Fruit fly (Drosophila melanogaster): ENCODE results near the gene eIF3e.
A peak's percentile ranks its signal among the peaks of the same experiment; 100 is the strongest.

The eIF3e gene

DNA sequence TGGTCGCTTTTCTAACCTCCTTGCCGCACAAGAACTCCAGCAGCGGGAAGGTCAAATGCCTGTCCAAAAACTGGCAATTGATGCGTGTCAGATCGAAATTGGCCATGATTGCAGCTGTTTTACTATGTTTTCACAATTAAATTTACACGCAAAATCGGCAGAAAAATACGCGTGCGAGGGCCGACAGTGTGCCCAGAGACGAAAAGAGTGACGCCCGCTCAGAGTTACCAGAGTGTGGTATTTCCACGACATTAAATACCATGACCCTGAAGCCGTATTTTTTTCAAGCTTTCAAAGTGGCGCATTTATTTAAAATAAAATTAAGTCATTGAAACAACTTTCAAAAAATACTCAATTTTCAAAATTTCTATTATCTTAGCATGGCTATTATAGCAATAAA lies at the start of gene eIF3e:
eIF3e (minus strand) TSS at position 214 of the 400 bp plus-strand sequence.
- no peak for TF ChIP-seq CG8159 (tag; optimal IDR thresholded peaks at IDR 0.05)
- no peak for TF ChIP-seq CG17806 (tag; optimal IDR thresholded peaks at IDR 0.05)
- 0 out of 2 replicates have a peak, but pooled peaks have one; percentile 14 for TF ChIP-seq CG12605 (GFP tag; IDR thresholded peaks at IDR 0.05)

DNA sequence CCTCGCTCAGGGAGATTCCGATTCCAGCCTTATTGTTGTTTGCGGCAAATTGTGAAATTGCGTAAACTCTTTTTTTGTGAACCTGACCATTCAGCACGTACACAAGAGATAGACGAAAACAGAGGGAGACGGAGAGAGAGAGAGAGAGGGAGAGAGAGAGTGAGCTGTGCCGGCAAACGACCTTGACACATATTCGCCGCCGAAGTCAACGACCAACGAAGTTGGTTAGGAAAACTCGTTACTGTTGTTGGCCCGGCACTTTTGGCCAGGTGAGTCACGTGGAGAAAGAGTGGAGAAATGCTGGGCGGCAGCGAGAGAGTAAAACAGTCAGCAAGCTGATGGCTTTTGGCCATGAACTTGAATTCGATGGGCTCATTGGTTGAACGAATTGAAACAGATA lies 43.2 kb upstream of the eIF3e start:
- TF ChIP-seq CG34367 (tag; optimal IDR thresholded peaks at IDR 0.05) = no peak
- peak; percentile 69 for TF ChIP-seq EcR (GFP tag; optimal IDR thresholded peaks at IDR 0.05)

DNA sequence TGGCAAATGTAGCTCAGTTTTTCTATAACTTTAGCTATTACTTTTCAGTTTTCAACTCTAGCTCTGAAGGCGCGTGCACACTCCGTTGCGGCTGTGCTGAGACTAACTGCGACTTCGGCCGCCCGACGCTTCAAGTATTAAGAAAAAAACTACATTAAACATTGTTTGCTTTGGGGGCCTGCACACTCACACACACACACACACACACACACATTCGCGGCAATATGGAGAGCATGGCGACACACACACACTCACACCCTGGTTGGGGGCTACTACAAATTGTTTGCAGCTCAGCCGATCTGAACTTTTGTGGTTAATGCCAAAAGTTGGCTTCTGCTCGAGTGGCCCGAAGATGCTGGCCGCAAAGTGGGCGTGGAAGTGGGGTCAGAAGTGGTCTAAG lies 42.2 kb upstream of the eIF3e start, which contains the start of gene CG13024:
CG13024 (minus strand) TSS at position 108 of the 400 bp plus-strand sequence.
- no peak for TF ChIP-seq CG15710 (tag; optimal IDR thresholded peaks at IDR 0.05)

DNA sequence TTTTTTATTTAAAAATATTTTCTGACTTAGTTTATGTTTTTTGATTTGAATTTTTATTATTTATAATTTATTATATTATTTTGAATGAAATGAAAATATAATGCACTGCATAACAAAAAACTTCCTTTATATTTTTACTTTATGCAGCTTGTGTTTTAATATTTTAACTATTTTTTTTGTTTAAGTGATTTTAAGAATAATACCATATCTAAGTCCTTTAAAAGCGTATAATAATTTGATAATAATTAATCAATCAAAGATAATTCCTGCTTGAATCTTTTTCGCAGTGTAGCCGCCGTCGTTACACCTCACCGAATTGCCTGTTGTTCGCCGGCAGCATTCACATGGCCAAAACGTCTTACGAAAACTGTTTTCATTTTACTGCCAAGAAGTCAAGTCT lies 38.5 kb upstream of the eIF3e start:
- TF ChIP-seq CG8159 (tag; optimal IDR thresholded peaks at IDR 0.05) (peak; percentile 18), D1 (tag; optimal IDR thresholded peaks at IDR 0.05) (no peak), CG8301 (tag; optimal IDR thresholded peaks at IDR 0.05) (no peak), CG15710 (tag; optimal IDR thresholded peaks at IDR 0.05) (peak; percentile 30), CG14655 (GFP tag; optimal IDR thresholded peaks at IDR 0.05) (peak; percentile 21), Pif1A (GFP tag; optimal IDR thresholded peaks at IDR 0.05) (no peak), CG32121 (GFP tag; IDR thresholded peaks at IDR 0.05) (no peak)

DNA sequence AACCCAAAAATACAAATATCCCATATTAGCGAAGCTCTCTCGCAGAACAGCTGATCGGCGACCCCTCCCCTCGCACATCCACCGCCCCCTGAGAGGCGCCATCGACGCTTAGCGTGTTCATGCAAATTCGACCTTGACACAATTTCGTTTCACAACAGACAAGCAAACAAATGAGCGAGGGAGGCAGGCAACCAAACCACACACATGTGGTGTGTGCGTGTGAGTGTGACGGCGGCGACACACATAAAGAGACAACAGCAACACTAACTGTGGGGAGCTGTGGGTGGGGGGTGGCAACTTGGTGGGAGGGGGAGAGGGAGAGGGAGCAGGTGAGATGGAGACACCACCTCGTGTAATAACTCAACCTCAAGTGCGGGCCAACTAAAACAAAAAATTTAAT lies 38.0 kb upstream of the eIF3e start:
- TF ChIP-seq CG4496 (GFP tag; IDR thresholded peaks at IDR 0.05) = 0 out of 3 replicates have a peak, but pooled peaks have one; percentile 14
- no peak for TF ChIP-seq Snoo (tag; optimal IDR thresholded peaks at IDR 0.05)

DNA sequence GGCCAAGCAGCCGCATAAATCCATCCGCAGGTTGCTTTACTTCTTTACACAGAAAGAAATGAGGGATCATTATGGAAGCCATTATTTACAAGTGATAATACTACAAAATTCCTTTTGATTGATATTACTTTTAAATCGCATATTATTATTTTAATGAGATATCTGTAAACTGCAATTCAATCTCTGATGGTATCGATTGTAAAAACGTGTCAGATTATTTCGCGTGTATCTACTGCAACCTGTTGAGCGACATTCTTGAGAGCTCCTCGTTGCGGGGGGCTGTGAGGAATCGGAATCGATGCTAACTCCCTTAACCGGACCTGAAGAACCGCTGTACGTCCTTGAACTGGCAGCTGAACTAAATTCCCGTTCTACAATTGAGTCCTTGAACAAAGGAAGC lies 31.3 kb upstream of the eIF3e start:
- TF ChIP-seq CG15710 (tag; optimal IDR thresholded peaks at IDR 0.05) = peak; percentile 98
- peak; percentile 94 for TF ChIP-seq CG13204 (GFP tag; optimal IDR thresholded peaks at IDR 0.05)
- peak; percentile 74 for TF ChIP-seq CG12605 (GFP tag; IDR thresholded peaks at IDR 0.05)
- peak; percentile 77 for TF ChIP-seq Snoo (tag; optimal IDR thresholded peaks at IDR 0.05)
- peak; percentile 56; the same call in 2 of the 3 replicates for TF ChIP-seq fd96Ca (GFP tag; IDR thresholded peaks at IDR 0.05)
- TF ChIP-seq D1 (tag; optimal IDR thresholded peaks at IDR 0.05) = peak; percentile 88
- peak; percentile 96 for TF ChIP-seq CG8159 (tag; optimal IDR thresholded peaks at IDR 0.05)
- peak; percentile 43 for TF ChIP-seq Ets98B (GFP tag; IDR thresholded peaks at IDR 0.05)
- peak; percentile 88 for TF ChIP-seq Pif1B (GFP tag; optimal IDR thresholded peaks at IDR 0.05)
- TF ChIP-seq CG34367 (tag; optimal IDR thresholded peaks at IDR 0.05) = peak; percentile 96
- peak; percentile 90 for TF ChIP-seq CG14655 (GFP tag; optimal IDR thresholded peaks at IDR 0.05)
- peak; percentile 95 for TF ChIP-seq gl (tag; optimal IDR thresholded peaks at IDR 0.05)
- TF ChIP-seq CG8301 (tag; optimal IDR thresholded peaks at IDR 0.05) = peak; percentile 89
- TF ChIP-seq CG17806 (tag; optimal IDR thresholded peaks at IDR 0.05) = peak; percentile 98
- 0 out of 2 replicates have a peak, but pooled peaks have one; percentile 24 for TF ChIP-seq CG32121 (GFP tag; IDR thresholded peaks at IDR 0.05)
- TF ChIP-seq rn (GFP tag; IDR thresholded peaks at IDR 0.05) = no peak
- peak; percentile 96 for TF ChIP-seq CG9948 (tag; optimal IDR thresholded peaks at IDR 0.05)
- TF ChIP-seq CG10348 (GFP tag; IDR thresholded peaks at IDR 0.05) = no peak
- peak; percentile 97 for TF ChIP-seq EcR (GFP tag; optimal IDR thresholded peaks at IDR 0.05)
- TF ChIP-seq CG4496 (GFP tag; IDR thresholded peaks at IDR 0.05) = peak; percentile 81
- peak; percentile 92 for TF ChIP-seq Pif1A (GFP tag; optimal IDR thresholded peaks at IDR 0.05)

DNA sequence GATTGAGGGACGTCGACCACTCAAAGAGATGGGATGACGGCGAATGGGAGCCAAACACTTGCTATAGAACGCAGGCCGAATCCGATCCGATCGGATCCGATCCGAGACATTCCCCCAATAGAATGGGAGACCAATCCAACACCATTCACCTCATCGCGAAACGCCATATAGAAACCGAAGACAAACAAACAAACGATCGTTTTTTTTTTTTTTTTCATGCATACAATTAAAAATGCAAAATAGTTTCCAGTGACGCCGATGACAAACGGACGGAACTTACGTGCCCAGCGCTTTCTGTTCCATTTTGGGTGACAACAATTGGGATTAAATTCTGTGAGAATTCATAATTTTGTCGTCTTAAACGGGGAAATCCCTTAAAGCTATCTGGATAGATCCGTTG lies 27.2 kb upstream of the eIF3e start:
- no peak for TF ChIP-seq fd96Ca (GFP tag; IDR thresholded peaks at IDR 0.05)
- no peak for TF ChIP-seq CG8301 (tag; optimal IDR thresholded peaks at IDR 0.05)
- TF ChIP-seq Pif1A (GFP tag; optimal IDR thresholded peaks at IDR 0.05) = no peak
- TF ChIP-seq CG17806 (tag; optimal IDR thresholded peaks at IDR 0.05) = no peak
- no peak for TF ChIP-seq Ets98B (GFP tag; IDR thresholded peaks at IDR 0.05)
- no peak for TF ChIP-seq CG12605 (GFP tag; IDR thresholded peaks at IDR 0.05)
- TF ChIP-seq CG9948 (tag; optimal IDR thresholded peaks at IDR 0.05) = no peak
- TF ChIP-seq Pif1B (GFP tag; optimal IDR thresholded peaks at IDR 0.05) = no peak
- TF ChIP-seq CG8159 (tag; optimal IDR thresholded peaks at IDR 0.05) = no peak
- TF ChIP-seq CG32121 (GFP tag; IDR thresholded peaks at IDR 0.05) = no peak
- no peak for TF ChIP-seq rn (GFP tag; IDR thresholded peaks at IDR 0.05)

DNA sequence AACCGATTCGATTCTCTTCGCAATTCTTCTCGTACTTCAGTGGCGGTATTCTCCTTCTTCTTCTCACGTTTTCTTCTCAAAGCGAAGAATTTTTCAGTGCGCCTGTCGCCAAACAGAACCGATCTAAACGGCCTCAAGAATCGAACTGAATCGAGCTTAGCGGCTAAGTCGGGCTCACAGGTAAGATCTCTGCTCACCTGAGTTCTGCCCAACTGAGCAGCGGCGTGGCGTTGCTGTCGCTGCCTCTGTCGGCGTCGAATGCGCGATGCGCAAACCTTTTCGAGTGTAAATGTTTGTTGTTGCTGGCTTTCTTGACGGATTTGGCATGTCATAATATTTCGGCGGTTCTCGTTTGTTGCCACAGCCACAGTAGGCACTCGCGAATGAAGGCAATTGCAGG lies 25.2 kb upstream of the eIF3e start:
- no peak for TF ChIP-seq Snoo (tag; optimal IDR thresholded peaks at IDR 0.05)
- TF ChIP-seq CG32121 (GFP tag; IDR thresholded peaks at IDR 0.05) = no peak
- peak; percentile 28 for TF ChIP-seq EcR (GFP tag; optimal IDR thresholded peaks at IDR 0.05)
